Worm (Caenorhabditis elegans): ENCODE measurements around the gene R102.4.
A peak's percentile ranks its signal among the peaks of the same experiment; 100 is the strongest.

Gene R102.4

DNA sequence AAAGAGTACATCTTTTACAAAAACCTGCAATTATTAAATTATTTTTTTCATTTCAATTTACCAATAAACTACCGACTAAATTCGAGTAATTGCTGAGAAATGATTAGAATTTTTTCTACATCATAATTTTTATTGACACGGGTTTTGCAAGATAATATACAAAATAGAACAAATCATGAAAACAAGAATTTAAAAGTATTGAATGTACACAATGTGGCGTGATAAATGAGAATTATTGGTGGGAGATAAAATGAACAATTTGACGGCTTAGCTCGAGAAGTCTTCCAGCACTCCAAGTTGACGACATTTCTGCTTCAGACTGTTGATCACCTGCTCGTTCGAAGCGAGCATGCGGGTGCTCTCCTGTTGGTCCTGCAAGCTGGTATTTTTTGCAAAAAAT, at the start of gene R102.4:
TSS of gene R102.4 (minus strand) at position 101 of the 400 bp plus-strand sequence.
- no peak for TF ChIP-seq dao-5 (tag; optimal IDR thresholded peaks at IDR 0.05)
- TF ChIP-seq him-1 (tag; optimal IDR thresholded peaks at IDR 0.05), result no peak
- no peak for TF ChIP-seq W03F9.2 (tag; optimal IDR thresholded peaks at IDR 0.05)

DNA sequence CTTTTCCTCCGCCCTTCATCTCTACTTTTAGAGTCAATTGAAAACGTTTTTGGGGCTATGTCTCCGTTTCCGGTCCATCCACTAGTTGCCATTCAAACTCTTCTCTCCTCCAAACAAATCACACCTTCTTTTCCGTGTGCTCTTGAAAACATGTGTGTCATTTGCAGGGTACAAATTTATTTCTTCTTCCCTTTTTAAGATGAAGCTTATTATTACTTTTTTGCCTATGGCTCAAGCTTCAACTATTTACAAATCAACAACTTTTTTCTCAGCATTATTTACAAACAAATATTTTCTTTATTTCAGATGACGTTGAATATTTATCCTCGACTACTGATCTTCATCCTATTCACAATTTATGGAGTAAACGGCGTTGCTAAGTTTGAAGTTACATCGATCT, 49.4 kb upstream of the R102.4 start, which contains the start of gene T25B9.3:
TSS of gene T25B9.3 (plus strand) at position 301 of the 400 bp plus-strand sequence.
- TF ChIP-seq dao-5 (tag; optimal IDR thresholded peaks at IDR 0.05), result no peak
- no peak for TF ChIP-seq him-1 (tag; optimal IDR thresholded peaks at IDR 0.05)
- no peak for TF ChIP-seq W03F9.2 (tag; optimal IDR thresholded peaks at IDR 0.05)

DNA sequence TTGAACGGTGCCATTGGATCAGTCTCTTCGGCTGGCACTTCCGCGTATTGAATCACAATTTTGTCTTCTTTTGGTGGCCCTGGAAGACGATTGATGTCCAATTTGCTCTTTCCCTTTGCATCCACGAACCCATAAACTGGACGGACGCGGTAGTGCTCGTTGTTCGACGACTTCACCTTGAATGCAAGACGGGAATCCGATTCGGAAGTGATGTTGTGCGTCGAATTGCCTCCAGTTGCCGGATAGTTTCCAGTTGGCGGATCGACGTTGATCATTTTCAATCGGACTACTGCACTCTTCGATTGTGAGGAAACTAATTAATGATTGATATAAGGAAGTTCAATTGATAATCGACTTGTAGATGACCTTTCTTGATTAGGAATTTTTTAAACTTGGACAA, 43.2 kb upstream of the R102.4 start, which contains the start of gene ssp-34:
TSS of gene ssp-34 (minus strand) at position 275 of the 400 bp plus-strand sequence.
- TF ChIP-seq him-1 (tag; optimal IDR thresholded peaks at IDR 0.05), result no peak
- no peak for TF ChIP-seq dao-5 (tag; optimal IDR thresholded peaks at IDR 0.05)
- no peak for TF ChIP-seq W03F9.2 (tag; optimal IDR thresholded peaks at IDR 0.05)

DNA sequence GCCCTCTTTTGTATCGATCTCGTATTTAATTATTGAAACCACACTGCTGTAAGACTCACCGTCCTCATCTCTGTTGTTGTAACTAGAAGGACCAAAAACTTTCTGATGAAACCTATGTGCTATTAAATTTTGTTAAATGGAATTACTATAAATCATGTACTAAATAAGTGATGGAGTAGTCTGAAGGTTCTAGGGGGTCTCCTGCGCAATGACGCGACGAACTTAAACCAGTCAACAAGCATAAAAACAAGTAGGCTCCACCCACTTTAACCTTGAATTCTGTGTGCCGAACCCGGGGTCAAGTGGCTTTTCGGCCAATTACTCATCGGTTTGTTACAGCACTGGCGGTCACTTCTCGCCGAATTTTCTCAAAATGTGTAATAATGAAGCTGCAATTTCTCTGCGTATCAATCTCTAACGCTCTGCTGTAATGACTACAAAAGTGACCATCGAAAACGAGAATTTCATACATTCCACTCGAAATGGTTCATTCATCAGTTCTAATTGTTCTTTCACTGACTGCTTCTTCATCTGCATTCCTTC, 42.0 kb upstream of the R102.4 start, which contains the start of gene grl-21:
TSS of gene grl-21 (plus strand) at position 464 of the 543 bp plus-strand sequence.
- TF ChIP-seq him-1 (tag; optimal IDR thresholded peaks at IDR 0.05) (no peak), W03F9.2 (tag; optimal IDR thresholded peaks at IDR 0.05) (no peak), dao-5 (tag; optimal IDR thresholded peaks at IDR 0.05) (no peak)

DNA sequence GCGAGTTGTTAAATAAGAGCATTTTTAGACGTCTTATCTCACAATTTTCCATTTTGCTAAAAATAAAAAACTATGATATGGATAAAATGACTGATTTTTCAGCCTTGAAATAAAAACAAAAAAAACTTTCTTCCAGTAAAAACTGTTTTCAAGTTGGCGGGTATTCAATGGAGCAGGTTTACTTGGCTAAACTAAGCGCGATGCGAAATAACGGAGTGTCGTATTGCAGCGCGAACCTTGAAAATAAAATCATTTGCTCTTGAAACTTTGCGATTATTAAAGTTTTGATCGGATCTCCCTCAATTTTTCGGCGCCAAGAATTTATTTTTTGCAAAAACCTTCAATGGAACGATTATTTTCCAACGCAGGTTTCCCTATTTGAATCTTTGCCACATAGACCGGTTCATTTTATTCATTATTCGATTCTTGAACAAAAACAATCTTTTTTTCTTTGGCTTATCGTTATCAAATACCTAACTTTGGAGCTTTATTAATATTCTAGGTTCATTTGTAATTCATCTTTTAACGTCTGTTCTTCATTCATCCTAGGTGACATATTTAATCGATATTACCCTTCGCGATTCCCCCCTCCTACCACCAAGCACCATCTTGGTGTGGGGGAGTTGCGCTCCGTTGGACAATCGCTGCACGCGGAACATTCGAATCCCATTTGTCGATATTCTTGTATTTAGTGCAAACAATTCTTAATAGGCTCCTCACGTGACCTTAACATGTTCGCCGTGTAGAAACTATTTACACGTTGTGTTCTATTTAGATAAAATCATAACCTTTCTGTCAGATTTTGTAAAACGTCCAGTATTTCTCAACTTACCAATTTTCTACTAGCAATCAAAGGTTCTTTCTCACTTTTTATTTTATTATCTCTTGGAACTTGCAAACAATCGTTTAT, 39.7 kb upstream of the R102.4 start, which contains the start of the genes orc-5 and cyb-1:
TSS of gene orc-5 (minus strand) at position 62 of the 910 bp plus-strand sequence.
TSS of gene cyb-1 (plus strand) at position 690 of the 910 bp plus-strand sequence.
- TF ChIP-seq W03F9.2 (tag; optimal IDR thresholded peaks at IDR 0.05), result peak; percentile 22
- no peak for TF ChIP-seq dao-5 (tag; optimal IDR thresholded peaks at IDR 0.05)
- no peak for TF ChIP-seq him-1 (tag; optimal IDR thresholded peaks at IDR 0.05)

DNA sequence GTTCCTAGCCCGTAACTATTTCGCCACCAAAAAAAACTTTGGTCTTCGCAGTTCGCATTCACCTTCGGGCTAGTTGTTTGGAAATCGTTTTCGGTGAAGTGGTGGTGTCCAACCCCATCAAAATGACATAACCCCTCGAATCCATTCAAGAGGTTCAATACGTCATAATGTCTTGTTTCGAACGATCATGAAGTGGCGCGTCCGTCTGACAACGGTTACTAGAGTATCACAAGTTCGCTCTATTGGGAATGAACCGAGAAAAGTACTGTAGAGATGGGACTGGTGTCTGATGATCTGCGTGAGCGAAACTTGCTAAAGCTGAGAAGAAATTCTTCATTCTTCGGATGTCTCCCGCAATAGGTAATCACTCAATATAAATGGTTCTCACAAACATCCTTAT, 32.6 kb upstream of the R102.4 start, which contains the start of gene ZC168.2:
TSS of gene ZC168.2 (plus strand) at position 301 of the 400 bp plus-strand sequence.
- TF ChIP-seq W03F9.2 (tag; optimal IDR thresholded peaks at IDR 0.05) (no peak), him-1 (tag; optimal IDR thresholded peaks at IDR 0.05) (no peak), dao-5 (tag; optimal IDR thresholded peaks at IDR 0.05) (no peak)

DNA sequence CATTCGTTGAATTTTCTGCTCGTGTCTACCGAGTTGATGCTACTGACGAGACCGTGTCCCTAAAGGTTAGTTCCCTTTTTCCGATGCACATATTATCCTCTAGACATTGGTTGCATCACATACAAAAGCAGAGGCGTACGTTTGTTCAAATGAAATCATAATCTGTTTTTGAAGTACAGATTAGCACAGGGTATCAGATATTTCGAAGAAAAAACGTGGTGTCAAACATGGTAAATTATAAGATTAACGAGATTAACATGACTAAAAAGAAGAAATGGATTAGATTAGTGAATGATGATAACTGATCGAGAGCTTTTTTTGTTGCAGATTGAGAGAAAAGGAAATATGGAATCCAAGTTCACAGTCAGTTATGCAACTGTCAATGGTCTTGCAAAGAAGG, 23.8 kb upstream of the R102.4 start:
- TF ChIP-seq him-1 (tag; optimal IDR thresholded peaks at IDR 0.05) (no peak), W03F9.2 (tag; optimal IDR thresholded peaks at IDR 0.05) (no peak), dao-5 (tag; optimal IDR thresholded peaks at IDR 0.05) (no peak)

DNA sequence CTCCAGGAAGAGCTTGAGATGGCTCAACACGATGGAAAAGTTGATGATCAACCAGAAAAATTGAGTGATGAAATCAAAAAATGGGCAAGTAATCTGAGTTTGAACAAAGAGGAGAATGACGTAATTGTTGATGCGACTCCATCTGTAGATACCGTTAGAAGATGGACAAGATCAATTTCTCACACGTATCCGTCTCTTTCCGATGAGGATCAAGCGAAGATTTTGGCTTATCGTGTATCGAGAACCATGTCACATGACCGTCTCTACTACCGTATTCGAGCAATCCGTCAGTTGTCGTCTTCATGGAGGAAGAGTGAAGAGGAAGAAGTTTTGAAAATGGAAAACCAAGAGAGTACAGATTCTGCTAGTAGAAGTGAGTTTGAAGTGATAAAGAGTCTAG, 23.0 kb upstream of the R102.4 start:
- TF ChIP-seq dao-5 (tag; optimal IDR thresholded peaks at IDR 0.05) (no peak), him-1 (tag; optimal IDR thresholded peaks at IDR 0.05) (no peak), W03F9.2 (tag; optimal IDR thresholded peaks at IDR 0.05) (no peak)

DNA sequence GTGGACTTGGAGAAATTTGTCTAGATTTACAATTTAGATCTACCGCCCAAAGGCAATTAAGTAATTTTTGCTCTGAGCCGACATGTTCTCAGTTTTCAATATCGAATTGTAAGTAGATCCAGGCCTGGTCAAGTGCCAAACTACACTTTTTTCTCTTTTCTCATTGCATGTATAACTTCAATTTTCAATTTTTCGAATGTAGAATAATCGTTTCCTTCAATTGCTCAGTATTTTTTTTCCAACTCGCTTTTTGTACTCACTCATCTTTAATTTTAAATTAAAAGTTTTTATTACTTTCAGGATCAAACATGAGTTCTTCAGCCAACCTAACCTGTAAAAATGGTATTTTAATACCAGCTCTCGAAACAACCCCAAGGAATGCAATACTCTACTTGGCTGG, 21.2 kb upstream of the R102.4 start, which contains the start of gene ncx-3:
TSS of gene ncx-3 (plus strand) at position 301 of the 400 bp plus-strand sequence.
- TF ChIP-seq W03F9.2 (tag; optimal IDR thresholded peaks at IDR 0.05) (no peak), dao-5 (tag; optimal IDR thresholded peaks at IDR 0.05) (no peak), him-1 (tag; optimal IDR thresholded peaks at IDR 0.05) (no peak)

DNA sequence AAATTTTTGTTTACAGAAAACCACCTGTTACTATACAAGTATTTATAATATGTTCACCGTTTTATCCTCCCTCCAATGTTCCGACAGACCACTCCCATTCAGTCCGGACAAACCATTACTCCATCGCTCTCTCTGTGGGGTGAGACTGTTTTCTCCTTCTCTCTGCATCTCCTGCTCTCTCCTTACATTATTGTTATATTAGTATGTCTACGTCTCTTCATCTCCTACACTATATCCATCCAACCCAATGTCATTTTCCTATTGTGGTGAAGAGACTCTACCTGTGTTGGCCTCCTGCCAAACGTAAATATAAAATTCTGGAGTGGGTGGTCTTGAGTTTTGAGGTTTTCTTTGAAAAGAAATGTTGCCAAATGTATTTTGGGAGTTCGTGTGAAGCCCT, 19.5 kb upstream of the R102.4 start:
- no peak for TF ChIP-seq him-1 (tag; optimal IDR thresholded peaks at IDR 0.05)
- no peak for TF ChIP-seq W03F9.2 (tag; optimal IDR thresholded peaks at IDR 0.05)
- TF ChIP-seq dao-5 (tag; optimal IDR thresholded peaks at IDR 0.05), result no peak

DNA sequence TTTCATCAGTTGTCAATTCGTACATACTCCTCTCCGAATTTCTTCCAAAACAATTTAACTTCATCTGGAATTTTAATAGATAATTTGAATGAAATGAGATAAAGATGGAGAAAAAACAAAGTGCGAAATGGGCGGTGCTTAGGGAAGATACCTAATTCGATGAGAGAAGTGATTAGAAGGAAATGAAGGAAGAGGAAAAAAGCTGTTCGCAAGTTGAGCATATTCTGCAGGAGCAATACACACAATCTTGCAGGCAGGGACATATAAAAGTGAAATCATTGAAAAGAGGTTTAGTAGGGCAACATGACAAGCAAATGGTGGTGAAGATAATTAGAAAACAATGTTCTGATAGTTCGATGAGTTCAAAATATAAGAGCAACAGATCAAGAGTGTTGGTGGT, 16.6 kb upstream of the R102.4 start, which contains the start of gene glb-21:
TSS of gene glb-21 (minus strand) at position 66 of the 400 bp plus-strand sequence.
- TF ChIP-seq him-1 (tag; optimal IDR thresholded peaks at IDR 0.05) (no peak), dao-5 (tag; optimal IDR thresholded peaks at IDR 0.05) (no peak), W03F9.2 (tag; optimal IDR thresholded peaks at IDR 0.05) (no peak)

DNA sequence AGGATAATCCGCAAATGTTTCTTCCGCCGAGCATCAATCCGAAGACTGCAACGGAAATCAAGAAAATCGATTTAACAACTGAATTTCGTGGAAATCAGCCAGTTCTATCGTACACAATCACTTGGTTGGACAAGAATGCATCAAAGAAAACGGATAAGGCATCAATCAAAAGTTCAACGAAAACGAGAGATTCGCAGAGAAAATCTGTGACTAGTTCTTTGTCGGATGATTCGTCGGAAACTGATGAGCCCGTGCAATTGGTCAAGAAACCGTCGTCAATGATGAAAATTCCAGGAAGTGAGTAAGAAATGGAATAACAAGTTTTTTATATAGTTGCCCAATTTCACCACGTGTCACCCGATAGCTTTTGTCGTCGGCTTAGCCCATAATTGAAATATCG, 11.0 kb upstream of the R102.4 start, which contains the start of gene R102.6:
TSS of gene R102.6 (minus strand) at position 101 of the 400 bp plus-strand sequence.
- no peak for TF ChIP-seq W03F9.2 (tag; optimal IDR thresholded peaks at IDR 0.05)

DNA sequence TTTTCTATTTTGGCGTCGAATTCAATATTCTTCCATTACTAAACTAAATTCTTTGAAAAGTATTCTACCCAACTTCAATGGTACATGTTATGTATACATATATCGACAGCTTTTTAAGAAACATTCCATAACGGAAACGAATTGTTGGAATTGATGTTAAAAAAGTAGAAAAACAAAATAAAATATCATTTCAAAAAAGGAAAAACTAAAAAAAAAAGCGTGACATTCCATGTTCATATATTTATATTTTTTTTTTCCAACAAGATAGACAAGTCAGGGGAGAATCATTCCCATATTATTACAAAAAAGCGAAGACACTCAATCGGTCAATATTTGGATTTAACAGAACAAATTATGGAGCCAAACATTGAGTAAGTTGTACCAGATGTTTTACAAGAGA, 10.1 kb upstream of the R102.4 start, which contains the start of gene R102.10:
TSS of gene R102.10 (plus strand) at position 301 of the 400 bp plus-strand sequence.
- no peak for TF ChIP-seq him-1 (tag; optimal IDR thresholded peaks at IDR 0.05)
- TF ChIP-seq dao-5 (tag; optimal IDR thresholded peaks at IDR 0.05), result no peak
- TF ChIP-seq W03F9.2 (tag; optimal IDR thresholded peaks at IDR 0.05), result no peak
